Fruit fly (Drosophila melanogaster) whole organism, embryonic: ENCODE measurements around the gene Est-P.

ENCODE experiments used
- BEAF-32 ChIP-seq: fragments of 200-800 bp; sonication (Bioruptor generic); optimal IDR thresholded peaks from 3 replicates; lab custom pipeline; 2017; ENCODE audit warnings: missing biosample characterization, missing genetic modification characterization, mild to moderate bottlenecking, moderate library complexity, missing genetic modification reagents
- CG10462 ChIP-seq: fragments of 200-800 bp; sonication (Bioruptor generic); optimal IDR thresholded peaks from 2 replicates; lab custom pipeline; 2016; ENCODE audit warnings: missing biosample characterization, missing genetic modification characterization
- CG10654 ChIP-seq: fragments of 200-800 bp; sonication (Bioruptor generic); optimal IDR thresholded peaks from 2 replicates; lab custom pipeline; 2016; ENCODE audit warnings: missing biosample characterization, missing genetic modification characterization
- CG10979 ChIP-seq: fragments of 200-800 bp; sonication (Bioruptor generic); optimal IDR thresholded peaks from 2 replicates; lab custom pipeline; 2018; ENCODE audit warnings: missing biosample characterization, mild to moderate bottlenecking, missing genetic modification characterization, moderate library complexity
- CG12155 ChIP-seq: fragments of 200-800 bp; sonication (Bioruptor generic); optimal IDR thresholded peaks from 3 replicates; lab custom pipeline; 2016; ENCODE audit warnings: missing biosample characterization, missing genetic modification characterization
- CG12236 ChIP-seq: fragments of 200-800 bp; sonication (Bioruptor generic); optimal IDR thresholded peaks from 2 replicates; lab custom pipeline; 2016; ENCODE audit warnings: missing biosample characterization, missing genetic modification characterization
- CG12299 ChIP-seq: fragments of 200-800 bp; sonication (Bioruptor generic); optimal IDR thresholded peaks from 2 replicates; lab custom pipeline; 2018; ENCODE audit warnings: missing biosample characterization, mild to moderate bottlenecking, missing genetic modification characterization
- CG12391 ChIP-seq: fragments of 200-800 bp; sonication (Bioruptor generic); optimal IDR thresholded peaks from 3 replicates; lab custom pipeline; 2018; ENCODE audit warnings: missing biosample characterization, mild to moderate bottlenecking, missing genetic modification characterization, moderate library complexity
- CG15011 ChIP-seq: fragments of 200-800 bp; sonication (Bioruptor generic); optimal IDR thresholded peaks from 3 replicates; lab custom pipeline; 2018; ENCODE audit warnings: missing biosample characterization, mild to moderate bottlenecking, missing genetic modification characterization
- CG16813 ChIP-seq: fragments of 200-800 bp; sonication (Bioruptor generic); IDR thresholded peaks from 3 replicates; pipeline ENCODE4 v1.3.6; 2022; ENCODE audit warnings: missing biosample characterization, missing genetic modification characterization; ENCODE audit not compliant: partially characterized antibody
- CG16815 ChIP-seq: fragments of 200-800 bp; sonication (Bioruptor generic); optimal IDR thresholded peaks from 3 replicates; lab custom pipeline; 2017; ENCODE audit warnings: missing biosample characterization, mild to moderate bottlenecking, missing genetic modification characterization
- CG17612 ChIP-seq: fragments of 200-800 bp; sonication (Bioruptor generic); IDR thresholded peaks from 2 replicates; pipeline ENCODE4 v1.3.6; 2022; ENCODE audit warnings: missing biosample characterization, missing genetic modification characterization
- CG2678 ChIP-seq: fragments of 200-800 bp; sonication (Bioruptor generic); optimal IDR thresholded peaks from 3 replicates; lab custom pipeline; 2019; ENCODE audit warnings: missing biosample characterization, mild to moderate bottlenecking, missing genetic modification characterization, moderate library complexity
- CG2875 ChIP-seq: fragments of 200-800 bp; sonication (Bioruptor generic); optimal IDR thresholded peaks from 2 replicates; lab custom pipeline; 2017; ENCODE audit warnings: missing biosample characterization, mild to moderate bottlenecking, missing genetic modification characterization, missing genetic modification reagents
- CG43689 ChIP-seq: fragments of 200-800 bp; sonication (Bioruptor generic); IDR thresholded peaks from 2 replicates; pipeline ENCODE4 v1.3.6; 2022; ENCODE audit warnings: missing biosample characterization, missing genetic modification characterization
- CG6791 ChIP-seq: fragments of 200-800 bp; sonication (Bioruptor generic); IDR thresholded peaks from 3 replicates; pipeline ENCODE4 v1.3.6; 2022; ENCODE audit warnings: missing biosample characterization, missing genetic modification characterization; ENCODE audit not compliant: partially characterized antibody
- CG7987 ChIP-seq: fragments of 200-800 bp; sonication (Bioruptor generic); optimal IDR thresholded peaks from 2 replicates; lab custom pipeline; 2018; ENCODE audit warnings: missing biosample characterization, mild to moderate bottlenecking, missing genetic modification characterization, moderate library complexity
- CG9932 ChIP-seq: fragments of 200-800 bp; sonication (Bioruptor generic); IDR thresholded peaks from 2 replicates; pipeline ENCODE4 v1.3.6; 2022; ENCODE audit warnings: missing biosample characterization, missing genetic modification characterization
- D19B ChIP-seq: fragments of 200-800 bp; sonication (Bioruptor generic); optimal IDR thresholded peaks from 2 replicates; lab custom pipeline; 2017; ENCODE audit warnings: missing biosample characterization, mild to moderate bottlenecking, missing genetic modification characterization
- Doc3 ChIP-seq: fragments of 200-800 bp; sonication (Bioruptor generic); IDR thresholded peaks from 3 replicates; pipeline ENCODE4 v1.3.6; 2022; ENCODE audit warnings: missing biosample characterization, missing genetic modification characterization; ENCODE audit not compliant: partially characterized antibody
- Kr ChIP-seq: fragments of 200-800 bp; sonication (Bioruptor generic); optimal IDR thresholded peaks from 2 replicates; lab custom pipeline; 2017; ENCODE audit warnings: missing biosample characterization, mild to moderate bottlenecking, missing genetic modification characterization
- MBD-R2 ChIP-seq: fragments of 200-800 bp; sonication (Bioruptor generic); IDR thresholded peaks from 2 replicates; pipeline ENCODE4 v1.3.6; 2022; ENCODE audit warnings: missing biosample characterization, missing genetic modification characterization
- NC2α ChIP-seq: fragments of 200-800 bp; sonication (Bioruptor generic); optimal IDR thresholded peaks from 2 replicates; lab custom pipeline; 2016; ENCODE audit warnings: missing biosample characterization, missing genetic modification characterization
- Sin3A ChIP-seq: fragments of >200 bp; optimal IDR thresholded peaks from 2 replicates; lab custom pipeline; 2018
- Six4 ChIP-seq: fragments of 200-800 bp; sonication (Bioruptor generic); optimal IDR thresholded peaks from 2 replicates; lab custom pipeline; 2016; ENCODE audit warnings: missing biosample characterization, missing genetic modification characterization
- Trl ChIP-seq, 3 experiments: fragments of >200 bp in 2 of 3; fragments of 200-800 bp in 1 of 3; sonication (Bioruptor generic) in 1 of 3; optimal IDR thresholded peaks; 2 replicates in 1 of 3; 3 replicates in 2 of 3; lab custom pipeline; 2016 to 2017; ENCODE audit warnings: missing biosample characterization in 1 of 3, missing genetic modification characterization in 1 of 3
- Vsx1 ChIP-seq: fragments of 200-800 bp; sonication (Bioruptor generic); optimal IDR thresholded peaks from 2 replicates; lab custom pipeline; 2017; ENCODE audit warnings: missing biosample characterization, mild to moderate bottlenecking, missing genetic modification characterization, missing genetic modification reagents
- az2 ChIP-seq: fragments of 200-800 bp; sonication (Bioruptor generic); optimal IDR thresholded peaks from 3 replicates; lab custom pipeline; 2016; ENCODE audit warnings: missing biosample characterization, missing genetic modification characterization
- bbx ChIP-seq: fragments of 200-800 bp; sonication (Bioruptor generic); IDR thresholded peaks from 2 replicates; pipeline ENCODE4 v1.3.6; 2022; ENCODE audit warnings: missing biosample characterization, missing genetic modification characterization; ENCODE audit not compliant: partially characterized antibody
- cas ChIP-seq: fragments of 200-800 bp; sonication (Bioruptor generic); IDR thresholded peaks from 2 replicates; pipeline ENCODE4 v1.3.6; 2022; ENCODE audit warnings: missing biosample characterization, missing genetic modification characterization
- caup ChIP-seq: fragments of 200-800 bp; sonication (Bioruptor generic); optimal IDR thresholded peaks from 3 replicates; lab custom pipeline; 2017; ENCODE audit warnings: missing biosample characterization, mild to moderate bottlenecking, missing genetic modification characterization, moderate library complexity; ENCODE audit not compliant: severe bottlenecking
- exex ChIP-seq: fragments of 200-800 bp; sonication (Bioruptor generic); optimal IDR thresholded peaks from 4 replicates; lab custom pipeline; 2018; ENCODE audit warnings: missing biosample characterization, mild to moderate bottlenecking, missing genetic modification characterization, moderate library complexity
- gfzf ChIP-seq: fragments of 200-800 bp; sonication (Bioruptor generic); optimal IDR thresholded peaks from 2 replicates; lab custom pipeline; 2016; ENCODE audit warnings: missing biosample characterization, mild to moderate bottlenecking, missing genetic modification characterization, moderate library complexity
- hth ChIP-seq: fragments of >200 bp; optimal IDR thresholded peaks from 2 replicates; lab custom pipeline; 2017; ENCODE audit warnings: inconsistent platforms
- lmd ChIP-seq: fragments of 200-800 bp; sonication (Bioruptor generic); IDR thresholded peaks from 2 replicates; pipeline ENCODE4 v1.3.6; 2022; ENCODE audit warnings: missing biosample characterization, missing genetic modification characterization
- luna ChIP-seq: fragments of 200-800 bp; sonication (Bioruptor generic); optimal IDR thresholded peaks from 2 replicates; lab custom pipeline; 2016; ENCODE audit warnings: missing biosample characterization, missing genetic modification characterization
- psq ChIP-seq: fragments of 200-800 bp; sonication (Bioruptor generic); optimal IDR thresholded peaks from 2 replicates; lab custom pipeline; 2017; ENCODE audit warnings: missing biosample characterization, missing genetic modification characterization
- pzg ChIP-seq: fragments of 200-800 bp; sonication (Bioruptor generic); optimal IDR thresholded peaks from 3 replicates; lab custom pipeline; 2018; ENCODE audit warnings: missing biosample characterization, mild to moderate bottlenecking, missing genetic modification characterization, moderate library complexity
- shn ChIP-seq: fragments of 200-800 bp; sonication (Bioruptor generic); optimal IDR thresholded peaks from 3 replicates; lab custom pipeline; 2016; ENCODE audit warnings: missing biosample characterization, missing genetic modification characterization
- slou ChIP-seq: fragments of 200-800 bp; sonication (Bioruptor generic); optimal IDR thresholded peaks from 3 replicates; lab custom pipeline; 2016; ENCODE audit warnings: missing biosample characterization, missing genetic modification characterization
- slp2 ChIP-seq: fragments of 200-800 bp; sonication (Bioruptor generic); optimal IDR thresholded peaks from 2 replicates; lab custom pipeline; 2016; ENCODE audit warnings: missing biosample characterization, missing genetic modification characterization
- tgo ChIP-seq: fragments of 200-800 bp; sonication (Bioruptor generic); IDR thresholded peaks from 3 replicates; pipeline ENCODE4 v1.3.6; 2022; ENCODE audit warnings: missing biosample characterization, missing genetic modification characterization
- tin ChIP-seq: fragments of 200-800 bp; sonication (Bioruptor generic); optimal IDR thresholded peaks from 3 replicates; lab custom pipeline; 2016; ENCODE audit warnings: missing biosample characterization, missing genetic modification characterization
- toy ChIP-seq: fragments of 200-800 bp; sonication (Bioruptor generic); IDR thresholded peaks from 2 replicates; pipeline ENCODE4 v1.3.6; 2022; ENCODE audit warnings: missing biosample characterization, missing genetic modification characterization
- tup ChIP-seq: fragments of 200-800 bp; sonication (Bioruptor generic); optimal IDR thresholded peaks from 2 replicates; lab custom pipeline; 2016; ENCODE audit warnings: missing biosample characterization, mild to moderate bottlenecking, missing genetic modification characterization, moderate library complexity
- usp ChIP-seq: fragments of >200 bp; optimal IDR thresholded peaks from 2 replicates; lab custom pipeline; 2017; ENCODE audit warnings: missing biosample characterization, missing genetic modification characterization
- vnd ChIP-seq: fragments of 200-800 bp; sonication (Bioruptor generic); IDR thresholded peaks from 3 replicates; pipeline ENCODE4 v1.3.6; 2022; ENCODE audit warnings: missing biosample characterization, missing genetic modification characterization; ENCODE audit not compliant: partially characterized antibody
- zen2 ChIP-seq: fragments of 200-800 bp; sonication (Bioruptor generic); IDR thresholded peaks from 3 replicates; pipeline ENCODE4 v1.3.6; 2022; ENCODE audit warnings: missing biosample characterization, missing genetic modification characterization; ENCODE audit not compliant: partially characterized antibody

Est-P gene

dm6 chr3L:12146970-12147369 lies 43.6 kb upstream of the Est-P start:
- no peak for TF ChIP-seq CG43689
- no peak for TF ChIP-seq tup
- no peak for TF ChIP-seq CG15011 (GFP tag; lab: Kevin White, UChicago)
- TF ChIP-seq psq (GFP tag; lab: Kevin White, UChicago), result peak; percentile 76
- TF ChIP-seq shn (GFP tag; lab: Kevin White, UChicago), result no peak
- peak; percentile 85 for TF ChIP-seq CG12155 (GFP tag; lab: Kevin White, UChicago)
- TF ChIP-seq CG9932 (GFP tag; lab: Robert Waterston, UW), result no peak
- TF ChIP-seq cas (GFP tag; lab: Robert Waterston, UW), result no peak
- TF ChIP-seq Doc3 (GFP tag; lab: Robert Waterston, UW), result 0 out of 3 replicates have a peak, but pooled peaks have one; percentile 17
- peak; percentile 64 to 68 for TF ChIP-seq Trl (optimal IDR thresholded peaks at IDR 0.05; lab: Kevin White, UChicago)
- TF ChIP-seq Trl (GFP tag; optimal IDR thresholded peaks at IDR 0.05; lab: Kevin White, UChicago), result no peak
- TF ChIP-seq CG7987, result no peak
- peak; percentile 35; the same call in 1 of the 2 replicates for TF ChIP-seq bbx (GFP tag; lab: Robert Waterston, UW)
- TF ChIP-seq az2, result no peak
- TF ChIP-seq CG2678, result no peak
- TF ChIP-seq usp, result no peak

dm6 chr3L:12149024-12149423 lies 41.5 kb upstream of the Est-P start, which contains the start of gene CG32099:
TSS of gene CG32099 (plus strand) at chr3L:12149273.
- TF ChIP-seq zen2 (GFP tag; lab: Robert Waterston, UW) (no peak), CG10462 (no peak), gfzf (peak; percentile 60), pzg (GFP tag; lab: Kevin White, UChicago) (peak; percentile 29), tgo (GFP tag; lab: Robert Waterston, UW) (no peak), MBD-R2 (GFP tag; lab: Robert Waterston, UW) (peak; percentile 47; the same call in 1 of the 2 replicates), BEAF-32 (GFP tag; lab: Kevin White, UChicago) (peak; percentile 7), CG12236 (no peak)

- no peak for TF ChIP-seq CG10979 (tag; lab: Kevin White, UChicago)
- no peak for TF ChIP-seq CG12299 (tag; lab: Kevin White, UChicago)
- no peak for TF ChIP-seq CG17612 (GFP tag; lab: Robert Waterston, UW)
- no peak for TF ChIP-seq caup (GFP tag; lab: Kevin White, UChicago)
- TF ChIP-seq vnd (GFP tag; lab: Robert Waterston, UW), result no peak
- no peak for TF ChIP-seq Sin3A (lab: Kevin White, UChicago)
- TF ChIP-seq CG2875 (GFP tag; lab: Kevin White, UChicago), result no peak
- no peak for TF ChIP-seq Kr
- TF ChIP-seq D19B (GFP tag; lab: Kevin White, UChicago), result no peak
- TF ChIP-seq hth (lab: Kevin White, UChicago), result no peak
- no peak for TF ChIP-seq Vsx1 (GFP tag; lab: Kevin White, UChicago)
- no peak for TF ChIP-seq CG16815 (GFP tag; lab: Kevin White, UChicago)
- no peak for TF ChIP-seq shn (GFP tag; lab: Kevin White, UChicago)
- no peak for TF ChIP-seq NC2α
- TF ChIP-seq CG12391 (tag; lab: Kevin White, UChicago), result no peak
- no peak for TF ChIP-seq slou
- no peak for TF ChIP-seq slp2 (GFP tag; lab: Kevin White, UChicago)
- TF ChIP-seq tin, result no peak
- TF ChIP-seq exex (tag; lab: Kevin White, UChicago), result no peak
- no peak for TF ChIP-seq CG10654 (GFP tag; lab: Kevin White, UChicago)
- TF ChIP-seq CG6791 (GFP tag; lab: Robert Waterston, UW), result no peak
- no peak for TF ChIP-seq luna (GFP tag; lab: Kevin White, UChicago)
- no peak for TF ChIP-seq lmd
- TF ChIP-seq CG16813 (GFP tag; lab: Robert Waterston, UW), result 0 out of 3 replicates have a peak, but pooled peaks have one; percentile 13
- no peak for TF ChIP-seq az2
- no peak for TF ChIP-seq toy (GFP tag; lab: Robert Waterston, UW)
- no peak for TF ChIP-seq Six4 (GFP tag; lab: Kevin White, UChicago)
Measured at dm6 chr3L:12162156-12162682, 28.3 kb upstream of the Est-P start.
